Fruit fly (Drosophila melanogaster) whole organism, embryonic: Measurements from ENCODE around the gene Spt3.

Experiments used
- Adf1 ChIP-seq: fragments of 200-800 bp; sonication (Bioruptor generic); IDR thresholded peaks from 2 replicates; pipeline ENCODE4 v1.3.6; 2022; ENCODE audit warnings: missing biosample characterization, missing genetic modification characterization
- Bgb ChIP-seq: fragments of 200-800 bp; sonication (Bioruptor generic); IDR thresholded peaks from 2 replicates; pipeline ENCODE4 v1.3.6; 2022; ENCODE audit warnings: missing biosample characterization, missing genetic modification characterization; ENCODE audit not compliant: partially characterized antibody
- Bteb2 ChIP-seq: fragments of 200-800 bp; sonication (Bioruptor generic); optimal IDR thresholded peaks from 2 replicates; lab custom pipeline; 2016; ENCODE audit warnings: missing biosample characterization, missing genetic modification characterization
- C15 ChIP-seq: fragments of 200-800 bp; sonication (Bioruptor generic); IDR thresholded peaks from 3 replicates; pipeline ENCODE4 v1.3.6; 2022; ENCODE audit warnings: missing biosample characterization, missing genetic modification characterization
- CG11723 ChIP-seq: fragments of 200-800 bp; sonication (Bioruptor generic); optimal IDR thresholded peaks from 2 replicates; lab custom pipeline; 2017; ENCODE audit warnings: missing biosample characterization, mild to moderate bottlenecking, missing genetic modification characterization
- CG12299 ChIP-seq: fragments of 200-800 bp; sonication (Bioruptor generic); optimal IDR thresholded peaks from 2 replicates; lab custom pipeline; 2018; ENCODE audit warnings: missing biosample characterization, mild to moderate bottlenecking, missing genetic modification characterization
- CG13123 ChIP-seq: fragments of 200-800 bp; sonication (Bioruptor generic); optimal IDR thresholded peaks from 2 replicates; lab custom pipeline; 2016; ENCODE audit warnings: missing biosample characterization, missing genetic modification characterization
- CG15696 ChIP-seq: fragments of 200-800 bp; sonication (Bioruptor generic); optimal IDR thresholded peaks from 2 replicates; lab custom pipeline; 2019; ENCODE audit warnings: missing biosample characterization, mild to moderate bottlenecking, missing genetic modification characterization, moderate library complexity
- CG1647 ChIP-seq: fragments of 200-800 bp; sonication (Bioruptor generic); optimal IDR thresholded peaks from 3 replicates; lab custom pipeline; 2016; ENCODE audit warnings: missing biosample characterization, missing genetic modification characterization
- CG16779 ChIP-seq: fragments of 200-800 bp; sonication (Bioruptor generic); IDR thresholded peaks from 2 replicates; pipeline ENCODE4 v1.3.6; 2022; ENCODE audit warnings: missing biosample characterization, missing genetic modification characterization
- CG16863 ChIP-seq: fragments of 200-800 bp; sonication (Bioruptor generic); optimal IDR thresholded peaks from 3 replicates; lab custom pipeline; 2016; ENCODE audit warnings: missing biosample characterization, missing genetic modification characterization
- CG17361 ChIP-seq: fragments of 200-800 bp; sonication (Bioruptor generic); IDR thresholded peaks from 3 replicates; pipeline ENCODE4 v1.3.6; 2022; ENCODE audit warnings: missing biosample characterization, missing genetic modification characterization
- CG17385 ChIP-seq: fragments of 200-800 bp; sonication (Bioruptor generic); optimal IDR thresholded peaks from 3 replicates; lab custom pipeline; 2018; ENCODE audit warnings: missing biosample characterization, mild to moderate bottlenecking, missing genetic modification characterization
- CG2875 ChIP-seq: fragments of 200-800 bp; sonication (Bioruptor generic); optimal IDR thresholded peaks from 2 replicates; lab custom pipeline; 2017; ENCODE audit warnings: missing biosample characterization, mild to moderate bottlenecking, missing genetic modification characterization, missing genetic modification reagents
- CG32767 ChIP-seq: fragments of 200-800 bp; sonication (Bioruptor generic); IDR thresholded peaks from 2 replicates; pipeline ENCODE4 v1.3.6; 2022; ENCODE audit warnings: missing biosample characterization, missing genetic modification characterization
- CG4328 ChIP-seq: fragments of 200-800 bp; sonication (Bioruptor generic); optimal IDR thresholded peaks from 3 replicates; lab custom pipeline; 2017; ENCODE audit warnings: missing biosample characterization, missing genetic modification reagents, missing genetic modification characterization
- CG5953 ChIP-seq: fragments of 200-800 bp; sonication (Bioruptor generic); IDR thresholded peaks from 2 replicates; pipeline ENCODE4 v1.3.6; 2022; ENCODE audit warnings: missing biosample characterization, missing genetic modification characterization
- CG6654 ChIP-seq: fragments of 200-800 bp; sonication (Bioruptor generic); optimal IDR thresholded peaks from 2 replicates; lab custom pipeline; 2017; ENCODE audit warnings: missing biosample characterization, mild to moderate bottlenecking, missing genetic modification characterization
- CG6813 ChIP-seq: fragments of 200-800 bp; sonication (Bioruptor generic); optimal IDR thresholded peaks from 2 replicates; lab custom pipeline; 2017; ENCODE audit warnings: missing biosample characterization, missing genetic modification characterization, mild to moderate bottlenecking, moderate library complexity, missing genetic modification reagents
- CG7271 ChIP-seq: fragments of 200-800 bp; sonication (Bioruptor generic); optimal IDR thresholded peaks from 2 replicates; lab custom pipeline; 2018; ENCODE audit warnings: missing biosample characterization, mild to moderate bottlenecking, missing genetic modification characterization, moderate library complexity
- CG8765 ChIP-seq: fragments of 200-800 bp; sonication (Bioruptor generic); IDR thresholded peaks from 2 replicates; pipeline ENCODE4 v1.3.6; 2022; ENCODE audit warnings: missing biosample characterization, missing genetic modification characterization
- D19A ChIP-seq: fragments of 200-800 bp; optimal IDR thresholded peaks from 3 replicates; lab custom pipeline; 2019; ENCODE audit warnings: missing biosample characterization, mild to moderate bottlenecking, missing genetic modification characterization, moderate library complexity
- Dbx ChIP-seq: fragments of 200-800 bp; sonication (Bioruptor generic); IDR thresholded peaks from 3 replicates; pipeline ENCODE4 v1.3.6; 2022; ENCODE audit warnings: missing biosample characterization, missing genetic modification characterization
- Dip2 ChIP-seq: fragments of 200-800 bp; sonication (Bioruptor generic); IDR thresholded peaks from 2 replicates; pipeline ENCODE4 v1.3.6; 2022; ENCODE audit warnings: missing biosample characterization, missing genetic modification characterization
- E2f1 ChIP-seq: fragments of 200-800 bp; sonication (Bioruptor generic); IDR thresholded peaks from 2 replicates; pipeline ENCODE4 v1.3.6; 2022; ENCODE audit warnings: missing biosample characterization, missing genetic modification characterization
- Elba2 ChIP-seq: fragments of 200-800 bp; sonication (Bioruptor generic); optimal IDR thresholded peaks from 3 replicates; lab custom pipeline; 2016; ENCODE audit warnings: missing biosample characterization, missing genetic modification characterization
- HLH54F ChIP-seq: fragments of 200-800 bp; sonication (Bioruptor generic); optimal IDR thresholded peaks from 3 replicates; lab custom pipeline; 2016; ENCODE audit warnings: missing biosample characterization, missing genetic modification characterization
- Hsf ChIP-seq: fragments of 200-800 bp; sonication (Bioruptor generic); optimal IDR thresholded peaks from 3 replicates; lab custom pipeline; 2016; ENCODE audit warnings: missing biosample characterization, missing genetic modification characterization
- NfI ChIP-seq: fragments of 200-800 bp; sonication (Bioruptor generic); optimal IDR thresholded peaks from 3 replicates; lab custom pipeline; 2018; ENCODE audit warnings: missing biosample characterization, mild to moderate bottlenecking, missing genetic modification characterization, moderate library complexity
- Pdp1 ChIP-seq, 2 experiments: fragments of 200-800 bp; sonication (Bioruptor generic); optimal IDR thresholded peaks; 3 replicates each; lab custom pipeline; 2016; ENCODE audit warnings: missing biosample characterization in 2 of 2, missing genetic modification characterization in 2 of 2, mild to moderate bottlenecking in 1 of 2, moderate library complexity in 1 of 2
- Ptx1 ChIP-seq: fragments of 200-800 bp; sonication (Bioruptor generic); IDR thresholded peaks from 2 replicates; pipeline ENCODE4 v1.3.6; 2022; ENCODE audit warnings: missing biosample characterization, missing genetic modification characterization
- Spps ChIP-seq: fragments of 200-800 bp; sonication (Bioruptor generic); optimal IDR thresholded peaks from 2 replicates; lab custom pipeline; 2018; ENCODE audit warnings: missing biosample characterization, mild to moderate bottlenecking, missing genetic modification characterization
- ara ChIP-seq: fragments of 200-800 bp; sonication (Bioruptor generic); IDR thresholded peaks from 2 replicates; pipeline ENCODE4 v1.3.6; 2022; ENCODE audit warnings: missing biosample characterization, missing genetic modification characterization
- bbx ChIP-seq: fragments of 200-800 bp; sonication (Bioruptor generic); IDR thresholded peaks from 2 replicates; pipeline ENCODE4 v1.3.6; 2022; ENCODE audit warnings: missing biosample characterization, missing genetic modification characterization; ENCODE audit not compliant: partially characterized antibody
- br ChIP-seq: fragments of >200 bp; optimal IDR thresholded peaks from 2 replicates; lab custom pipeline; 2017
- crp ChIP-seq, 2 experiments: fragments of 200-800 bp; sonication (Bioruptor generic); optimal IDR thresholded peaks; 2 replicates in 1 of 2; 3 replicates in 1 of 2; lab custom pipeline; 2017; ENCODE audit warnings: missing biosample characterization in 2 of 2, missing genetic modification characterization in 2 of 2, mild to moderate bottlenecking in 1 of 2, moderate library complexity in 1 of 2
- dysf ChIP-seq: fragments of 200-800 bp; sonication (Bioruptor generic); IDR thresholded peaks from 3 replicates; pipeline ENCODE4 v1.3.6; 2022; ENCODE audit warnings: missing biosample characterization, missing genetic modification characterization
- ems ChIP-seq: fragments of 200-800 bp; sonication (Bioruptor generic); optimal IDR thresholded peaks from 3 replicates; lab custom pipeline; 2016; ENCODE audit warnings: missing biosample characterization, missing genetic modification characterization
- grau ChIP-seq: fragments of 200-800 bp; optimal IDR thresholded peaks from 3 replicates; lab custom pipeline; 2019; ENCODE audit warnings: missing biosample characterization, mild to moderate bottlenecking, missing genetic modification characterization, moderate library complexity
- gsb-n ChIP-seq: fragments of 200-800 bp; sonication (Bioruptor generic); optimal IDR thresholded peaks from 3 replicates; lab custom pipeline; 2018; ENCODE audit warnings: missing biosample characterization, mild to moderate bottlenecking, missing genetic modification characterization
- inv ChIP-seq: fragments of 200-800 bp; sonication (Bioruptor generic); IDR thresholded peaks from 2 replicates; pipeline ENCODE4 v1.3.6; 2022; ENCODE audit warnings: missing biosample characterization, missing genetic modification characterization; ENCODE audit not compliant: partially characterized antibody
- maf-S ChIP-seq: fragments of 200-800 bp; sonication (Bioruptor generic); optimal IDR thresholded peaks from 2 replicates; lab custom pipeline; 2016; ENCODE audit warnings: missing biosample characterization, missing genetic modification characterization
- onecut ChIP-seq: fragments of 200-800 bp; sonication (Bioruptor generic); IDR thresholded peaks from 2 replicates; pipeline ENCODE4 v1.3.6; 2022; ENCODE audit warnings: missing biosample characterization, missing genetic modification characterization
- pzg ChIP-seq: fragments of 200-800 bp; sonication (Bioruptor generic); optimal IDR thresholded peaks from 3 replicates; lab custom pipeline; 2018; ENCODE audit warnings: missing biosample characterization, mild to moderate bottlenecking, missing genetic modification characterization, moderate library complexity
- sc ChIP-seq, 3 experiments: fragments of >200 bp in 2 of 3; fragments of 200-800 bp in 1 of 3; sonication (Bioruptor generic) in 1 of 3; optimal IDR thresholded peaks; 2 replicates in 2 of 3; 3 replicates in 1 of 3; lab custom pipeline; 2017; ENCODE audit warnings: mild to moderate bottlenecking in 1 of 3, missing biosample characterization in 1 of 3, missing genetic modification characterization in 1 of 3, missing genetic modification reagents in 1 of 3
- sr ChIP-seq: fragments of 200-800 bp; sonication (Bioruptor generic); IDR thresholded peaks from 3 replicates; pipeline ENCODE4 v1.3.6; 2022; ENCODE audit warnings: missing biosample characterization, missing genetic modification characterization
- trh ChIP-seq: fragments of 200-800 bp; sonication (Bioruptor generic); optimal IDR thresholded peaks from 2 replicates; lab custom pipeline; 2016; ENCODE audit warnings: missing biosample characterization, missing genetic modification characterization
- vfl ChIP-seq: fragments of 200-800 bp; sonication (Bioruptor generic); optimal IDR thresholded peaks from 2 replicates; lab custom pipeline; 2016; ENCODE audit warnings: missing biosample characterization, missing genetic modification characterization
- zf30C ChIP-seq: fragments of 200-800 bp; sonication (Bioruptor generic); optimal IDR thresholded peaks from 3 replicates; lab custom pipeline; 2018; ENCODE audit warnings: missing biosample characterization, mild to moderate bottlenecking, missing genetic modification characterization

Gene Spt3

dm6 chr3R:11967262-11968029 is 49.5 kb upstream of the Spt3 start, which contains the start of the genes CG12213 and GC1 (continued):
- TF ChIP-seq HLH54F (GFP tag; lab: Kevin White, UChicago) (peak; percentile 16), CG16779 (GFP tag; lab: Robert Waterston, UW) (no peak), CG5953 (no peak), CG15696 (tag; lab: Kevin White, UChicago) (peak; percentile 16), Spps (no peak), CG12299 (tag; lab: Kevin White, UChicago) (peak; percentile 24), bbx (GFP tag; lab: Robert Waterston, UW) (peak; percentile 96), CG2875 (GFP tag; lab: Kevin White, UChicago) (no peak), CG6813 (GFP tag; lab: Kevin White, UChicago) (no peak), CG1647 (GFP tag; lab: Kevin White, UChicago) (peak; percentile 12), CG17385 (GFP tag; lab: Kevin White, UChicago) (peak; percentile 42), ems (peak; percentile 34), CG16863 (no peak), grau (tag; lab: Kevin White, UChicago) (peak; percentile 43), maf-S (no peak), E2f1 (GFP tag; lab: Robert Waterston, UW) (no peak), onecut (GFP tag; lab: Robert Waterston, UW) (no peak), CG17361 (peak; percentile 61; the same call in 2 of the 3 replicates), sc (optimal IDR thresholded peaks at IDR 0.05; lab: Kevin White, UChicago) (no peak), sc (GFP tag; optimal IDR thresholded peaks at IDR 0.05; lab: Kevin White, UChicago) (no peak), CG7271 (peak; percentile 0), sr (no peak), dysf (GFP tag; lab: Robert Waterston, UW) (no peak), CG4328 (GFP tag; lab: Kevin White, UChicago) (no peak), Elba2 (GFP tag; lab: Kevin White, UChicago) (peak; percentile 6), D19A (no peak), CG32767 (GFP tag; lab: Robert Waterston, UW) (no peak), Pdp1 (GFP tag; optimal IDR thresholded peaks at IDR 0.05; lab: Kevin White, UChicago) (no peak), Hsf (GFP tag; lab: Kevin White, UChicago) (peak; percentile 34), trh (no peak), C15 (GFP tag; lab: Robert Waterston, UW) (no peak), Dip2 (no peak), pzg (GFP tag; lab: Kevin White, UChicago) (peak; percentile 80), NfI (GFP tag; lab: Kevin White, UChicago) (peak; percentile 18), Adf1 (GFP tag; lab: Robert Waterston, UW) (no peak; the same call in 1 of the 2 replicates), vfl (GFP tag; lab: Kevin White, UChicago) (no peak), CG6654 (GFP tag; lab: Kevin White, UChicago) (no peak), ara (no peak), crp (GFP tag; optimal IDR thresholded peaks at IDR 0.05; lab: Kevin White, UChicago) (peak in 1 of 2 experiments; percentile 48), Ptx1 (no peak), CG8765 (GFP tag; lab: Robert Waterston, UW) (no peak), CG13123 (GFP tag; lab: Kevin White, UChicago) (no peak), gsb-n (peak; percentile 34), CG11723 (GFP tag; lab: Kevin White, UChicago) (no peak), Dbx (GFP tag; lab: Robert Waterston, UW) (0 out of 3 replicates have a peak, but pooled peaks have one; percentile 21), Bteb2 (no peak), br (lab: Kevin White, UChicago) (no peak), inv (GFP tag; lab: Robert Waterston, UW) (peak; percentile 99), zf30C (GFP tag; lab: Kevin White, UChicago) (no peak), Bgb (GFP tag; lab: Robert Waterston, UW) (peak; percentile 98)
